Worm (Caenorhabditis elegans) whole organism, L4 larva: ENCODE results near the gene nhr-51.

Experiments used
- D1046.2 ChIP-seq: fragments of 200-800 bp; sonication (Bioruptor generic); IDR thresholded peaks from 2 replicates; pipeline ENCODE4 v1.3.6; 2022; ENCODE audit warnings: missing genetic modification characterization, missing compliant biosample characterization
- F37D6.2 ChIP-seq: sonication (generic microtip); optimal IDR thresholded peaks from 2 replicates; lab custom pipeline; 2016; ENCODE audit warnings: mild to moderate bottlenecking, missing genetic modification characterization, missing compliant biosample characterization
- F44E2.7 ChIP-seq: fragments of 200-800 bp; sonication (Bioruptor generic); IDR thresholded peaks from 2 replicates; pipeline ENCODE4 v2.1.2; 2022; ENCODE audit warnings: missing genetic modification characterization, missing compliant biosample characterization
- R02D3.7 ChIP-seq: fragments of 150-350 bp; sonication (generic microtip); optimal IDR thresholded peaks from 3 replicates; lab custom pipeline; 2014; ENCODE audit warnings: missing biosample characterization, missing genetic modification characterization
- T20F7.1 ChIP-seq: fragments of 200-800 bp; sonication (Bioruptor generic); optimal IDR thresholded peaks from 2 replicates; lab custom pipeline; 2018; ENCODE audit warnings: mild to moderate bottlenecking, missing genetic modification characterization, missing compliant biosample characterization
- Y105C5A.15 ChIP-seq: fragments of 200-800 bp; sonication (Bioruptor generic); IDR thresholded peaks from 2 replicates; pipeline ENCODE4 v1.3.6; 2022; ENCODE audit warnings: missing genetic modification characterization, missing compliant biosample characterization
- aha-1 ChIP-seq: fragments of 150-350 bp; peaks from one replicate; lab custom pipeline; 2014; ENCODE audit warnings: missing biosample characterization, missing genetic modification characterization
- aly-2 ChIP-seq: sonication (generic microtip); optimal IDR thresholded peaks from 2 replicates; lab custom pipeline; 2018; ENCODE audit warnings: missing biosample characterization, missing genetic modification characterization
- ama-1 ChIP-seq: fragments of 150-350 bp; optimal IDR thresholded peaks from 2 replicates; lab custom pipeline; 2014; ENCODE audit warnings: inconsistent platforms, mixed read lengths
- ces-1 ChIP-seq: fragments of 150-350 bp; sonication (generic microtip); optimal IDR thresholded peaks from 4 replicates; lab custom pipeline; 2014; ENCODE audit warnings: missing biosample characterization, missing genetic modification reagents, missing genetic modification characterization
- daf-12 ChIP-seq: fragments of 150-350 bp; optimal IDR thresholded peaks from 2 replicates; lab custom pipeline; 2014; ENCODE audit warnings: missing biosample characterization, missing genetic modification reagents, missing genetic modification characterization
- daf-16 ChIP-seq, 3 experiments: sonication (generic microtip); optimal IDR thresholded peaks; 2 replicates each; lab custom pipeline; 2016 to 2017; ENCODE audit warnings: missing genetic modification characterization in 3 of 3, missing genetic modification reagents in 3 of 3, mild to moderate bottlenecking in 2 of 3, missing compliant biosample characterization in 2 of 3, missing biosample characterization in 1 of 3, moderate library complexity in 1 of 3
- daf-19 ChIP-seq: fragments of 200-800 bp; sonication (Bioruptor generic); conservative IDR thresholded peaks from 2 replicates; pipeline ENCODE4 v1.3.6; 2022; ENCODE audit warnings: missing genetic modification characterization, missing compliant biosample characterization
- dmd-6 ChIP-seq: fragments of 200-800 bp; sonication (Bioruptor generic); IDR thresholded peaks from 2 replicates; pipeline ENCODE4 v1.3.6; 2022; ENCODE audit warnings: missing genetic modification reagents, missing genetic modification characterization, missing compliant biosample characterization
- dve-1 ChIP-seq: sonication (generic microtip); optimal IDR thresholded peaks from 2 replicates; lab custom pipeline; 2017; ENCODE audit warnings: antibody characterized with exemption, mild to moderate bottlenecking, missing genetic modification characterization, missing compliant biosample characterization; ENCODE audit not compliant: insufficient read depth
- hif-1 ChIP-seq, 2 experiments: sonication (generic microtip); optimal IDR thresholded peaks; 2 replicates each; lab custom pipeline; 2016 to 2017; ENCODE audit warnings: missing compliant biosample characterization in 2 of 2, missing genetic modification characterization in 2 of 2, missing genetic modification reagents in 2 of 2, missing genotype in 2 of 2, mild to moderate bottlenecking in 1 of 2
- madf-5 ChIP-seq, 2 experiments: fragments of 200-800 bp; sonication (Bioruptor generic); IDR thresholded peaks; 2 replicates each; pipeline ENCODE4 v1.3.6; 2022; ENCODE audit warnings: missing compliant biosample characterization in 2 of 2, missing genetic modification characterization in 2 of 2
- madf-9 ChIP-seq: fragments of 200-800 bp; sonication (Bioruptor generic); conservative IDR thresholded peaks from 2 replicates; pipeline ENCODE4 v1.3.6; 2022; ENCODE audit warnings: missing genetic modification reagents, missing genetic modification characterization, missing compliant biosample characterization
- mdl-1 ChIP-seq, 2 experiments: fragments of 150-350 bp in 1 of 2; sonication (generic microtip) in 1 of 2; optimal IDR thresholded peaks; 2 replicates each; lab custom pipeline; 2014 to 2017; ENCODE audit warnings: missing biosample characterization in 2 of 2, missing genetic modification characterization in 2 of 2
- mep-1 ChIP-seq: fragments of 150-350 bp; sonication (generic microtip); optimal IDR thresholded peaks from 3 replicates; lab custom pipeline; 2014; ENCODE audit warnings: missing biosample characterization, missing genetic modification characterization
- mes-2 ChIP-seq: sonication (generic microtip); optimal IDR thresholded peaks from 2 replicates; lab custom pipeline; 2016; ENCODE audit warnings: missing genotype, mild to moderate bottlenecking, missing genetic modification characterization, missing compliant biosample characterization; ENCODE audit not compliant: poor library complexity, severe bottlenecking
- mxl-2 ChIP-seq: fragments of 200-800 bp; sonication (Bioruptor generic); conservative IDR thresholded peaks from 2 replicates; pipeline ENCODE4 v1.3.6; 2022; ENCODE audit warnings: missing genetic modification reagents, missing genetic modification characterization, missing compliant biosample characterization
- nhr-10 ChIP-seq: fragments of 150-350 bp; optimal IDR thresholded peaks from 2 replicates; lab custom pipeline; 2014; ENCODE audit warnings: missing biosample characterization, missing genetic modification characterization
- nhr-11 ChIP-seq: fragments of 150-350 bp; optimal IDR thresholded peaks from 2 replicates; lab custom pipeline; 2014; ENCODE audit warnings: missing biosample characterization, missing genetic modification characterization
- nhr-111 ChIP-seq: fragments of 200-800 bp; sonication (Bioruptor generic); optimal IDR thresholded peaks from 2 replicates; lab custom pipeline; 2018; ENCODE audit warnings: mild to moderate bottlenecking, missing genetic modification characterization, missing compliant biosample characterization
- nhr-28 ChIP-seq: fragments of 150-350 bp; optimal IDR thresholded peaks from 2 replicates; lab custom pipeline; 2014; ENCODE audit warnings: missing biosample characterization, missing genetic modification characterization
- nhr-42 ChIP-seq: fragments of 200-800 bp; sonication (Bioruptor generic); IDR thresholded peaks from 2 replicates; pipeline ENCODE4 v1.3.6; 2022; ENCODE audit warnings: missing genetic modification characterization, missing compliant biosample characterization
- nhr-76 ChIP-seq: fragments of 150-350 bp; optimal IDR thresholded peaks from 2 replicates; lab custom pipeline; 2014; ENCODE audit warnings: missing biosample characterization, missing genetic modification characterization
- nhr-77 ChIP-seq: fragments of 150-350 bp; optimal IDR thresholded peaks from 2 replicates; lab custom pipeline; 2014; ENCODE audit warnings: missing biosample characterization, missing genetic modification characterization
- pha-4 ChIP-seq, 2 experiments: fragments of 150-350 bp in 1 of 2; fragments of 200-800 bp in 1 of 2; sonication (Bioruptor generic) in 1 of 2; IDR thresholded peaks in 1 of 2; optimal IDR thresholded peaks in 1 of 2; 2 replicates each; pipeline versions ENCODE4 v1.3.6 to Lab custom; 2014 to 2022; ENCODE audit warnings: missing genetic modification characterization in 2 of 2, missing genetic modification reagents in 2 of 2, missing biosample characterization in 1 of 2, missing compliant biosample characterization in 1 of 2
- pqm-1 ChIP-seq: sonication (generic microtip); optimal IDR thresholded peaks from 2 replicates; lab custom pipeline; 2017; ENCODE audit warnings: missing biosample characterization, missing genetic modification characterization
- rbr-2 ChIP-seq: sonication (generic microtip); optimal IDR thresholded peaks from 2 replicates; lab custom pipeline; 2016; ENCODE audit warnings: missing genotype, missing genetic modification characterization, missing compliant biosample characterization
- set-16 ChIP-seq: fragments of 200-800 bp; sonication (Bioruptor generic); IDR thresholded peaks from 2 replicates; pipeline ENCODE4 v1.3.6; 2022; ENCODE audit warnings: missing genetic modification reagents, missing genetic modification characterization, missing compliant biosample characterization
- spr-1 ChIP-seq: sonication (generic microtip); optimal IDR thresholded peaks from 2 replicates; lab custom pipeline; 2016; ENCODE audit warnings: mild to moderate bottlenecking, missing genetic modification characterization, missing compliant biosample characterization
- unc-130 ChIP-seq: sonication (generic microtip); optimal IDR thresholded peaks from 2 replicates; lab custom pipeline; 2016; ENCODE audit warnings: missing genetic modification reagents, missing genetic modification characterization, missing compliant biosample characterization
- unc-62 ChIP-seq, 3 experiments: fragments of 150-350 bp in 1 of 3; sonication (generic microtip); optimal IDR thresholded peaks in 2 of 3; peaks in 1 of 3; 1 replicate in 1 of 3; 2 replicates in 2 of 3; lab custom pipeline; 2014 to 2017; ENCODE audit warnings: missing biosample characterization in 3 of 3, missing genetic modification characterization in 3 of 3, missing genetic modification reagents in 3 of 3, missing genotype in 1 of 3
- zag-1 ChIP-seq: fragments of 150-350 bp; optimal IDR thresholded peaks from 2 replicates; lab custom pipeline; 2014; ENCODE audit warnings: missing biosample characterization, missing genetic modification characterization
- zfp-2 ChIP-seq: sonication (generic microtip); optimal IDR thresholded peaks from 2 replicates; lab custom pipeline; 2016; ENCODE audit warnings: mild to moderate bottlenecking, missing genetic modification characterization, missing compliant biosample characterization
- zfp-3 ChIP-seq: fragments of 200-800 bp; sonication (Bioruptor generic); conservative IDR thresholded peaks from 2 replicates; pipeline ENCODE4 v1.3.6; 2022; ENCODE audit warnings: missing genetic modification reagents, missing genetic modification characterization, missing compliant biosample characterization
- ztf-11 ChIP-seq: fragments of 150-350 bp; optimal IDR thresholded peaks from 2 replicates; lab custom pipeline; 2014; ENCODE audit warnings: missing biosample characterization, missing genetic modification characterization

Gene nhr-51

DNA sequence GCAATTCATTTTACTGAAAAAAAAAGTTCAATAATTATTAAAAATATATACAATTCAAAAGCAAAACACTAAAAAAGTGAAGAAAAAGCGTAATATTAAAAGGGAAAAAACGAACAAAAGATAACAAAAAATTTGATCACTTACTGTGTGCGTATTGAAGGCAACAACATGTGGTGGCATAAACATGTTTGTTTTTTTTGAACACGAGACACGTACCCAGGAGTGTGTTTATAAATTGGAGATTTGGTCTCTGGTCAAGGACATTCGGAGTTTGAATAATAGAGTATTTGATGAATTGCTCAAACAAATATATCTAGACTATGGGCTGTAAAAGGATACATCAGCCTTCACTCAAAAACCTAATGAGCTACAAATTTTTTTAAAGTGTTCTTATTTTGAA, 41.8 kb downstream of the nhr-51 start:
- TF ChIP-seq nhr-77 (tag; lab: Kevin White, UChicago) = no peak
- TF ChIP-seq mdl-1 (tag; optimal IDR thresholded peaks at IDR 0.05; lab: Kevin White, UChicago) = peak in 1 of 2 experiments; percentile 11
- no peak for TF ChIP-seq mep-1 (tag; lab: Kevin White, UChicago)
- TF ChIP-seq nhr-76 (tag; lab: Kevin White, UChicago) = no peak
- no peak for TF ChIP-seq Y105C5A.15
- no peak for TF ChIP-seq unc-130 (GFP tag; lab: Kevin White, UChicago)
- TF ChIP-seq unc-62 (GFP tag; optimal IDR thresholded peaks at IDR 0.05 in 1 of 2; lab: Kevin White, UChicago) = peak in 1 of 2 experiments; percentile 54
- no peak for TF ChIP-seq unc-62 (tag; optimal IDR thresholded peaks at IDR 0.05; lab: Kevin White, UChicago)
- TF ChIP-seq dmd-6 (GFP tag; lab: Robert Waterston, UW) = no peak
- no peak for TF ChIP-seq mes-2 (tag; lab: Kevin White, UChicago)
- no peak for TF ChIP-seq ces-1 (GFP tag; lab: Kevin White, UChicago)
- peak in 1 of 2 experiments; percentile 83 for TF ChIP-seq daf-16 (GFP tag; optimal IDR thresholded peaks at IDR 0.05; lab: Kevin White, UChicago)
- peak; percentile 94 for TF ChIP-seq daf-16 (tag; optimal IDR thresholded peaks at IDR 0.05; lab: Kevin White, UChicago)
- TF ChIP-seq R02D3.7 (tag; lab: Kevin White, UChicago) = no peak
- TF ChIP-seq mxl-2 (GFP tag; lab: Robert Waterston, UW) = no peak
- TF ChIP-seq T20F7.1 = no peak
- no peak for TF ChIP-seq F44E2.7 (GFP tag; lab: Robert Waterston, UW)
- no peak for TF ChIP-seq rbr-2 (tag; lab: Kevin White, UChicago)
- TF ChIP-seq dve-1 = peak; percentile 27
- TF ChIP-seq, all 104 proteins: peak for 4

DNA sequence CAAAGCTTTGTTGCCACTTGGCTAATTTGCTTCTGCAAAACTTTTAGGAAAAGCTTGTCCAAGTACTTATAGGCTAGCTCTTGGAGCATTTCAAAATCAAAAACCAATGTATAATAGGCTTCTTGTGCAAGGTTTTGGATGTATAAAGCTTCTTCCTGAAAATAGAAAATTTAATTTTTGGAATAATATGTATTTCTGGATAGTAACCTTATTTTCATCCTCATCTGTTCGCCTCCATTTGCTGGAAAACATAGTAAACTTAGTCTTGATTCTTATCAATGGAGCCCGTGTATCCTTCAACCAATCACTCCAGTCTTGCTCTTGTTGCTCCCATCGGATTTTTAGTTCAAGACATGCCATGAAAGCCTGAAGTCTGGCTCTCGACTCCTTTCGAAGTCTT, 42.9 kb downstream of the nhr-51 start, which contains the start of gene Y6E2A.4:
TSS of gene Y6E2A.4 (minus strand) at position 101 of the 400 bp plus-strand sequence.
- TF ChIP-seq nhr-11 (tag; lab: Kevin White, UChicago) (no peak), rbr-2 (tag; lab: Kevin White, UChicago) (no peak), zfp-3 (GFP tag; lab: Robert Waterston, UW) (no peak)

DNA sequence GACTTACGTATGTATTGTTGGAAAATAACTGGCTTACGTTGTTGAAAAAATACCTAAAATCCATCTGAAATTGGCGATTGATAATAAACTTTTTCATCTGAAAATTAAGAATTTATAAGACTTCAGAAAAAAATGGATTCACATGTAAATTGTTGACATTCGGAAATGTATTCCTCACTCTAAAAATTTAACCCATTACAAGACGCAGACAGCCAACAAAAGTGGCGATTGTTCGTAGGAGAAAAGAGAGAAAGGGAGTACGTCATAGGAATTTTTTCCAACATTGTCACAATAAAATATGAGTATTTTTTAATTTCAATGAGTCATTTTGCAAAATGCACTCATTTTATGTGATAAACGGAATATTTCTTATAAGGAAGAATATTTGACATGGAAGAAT, 44.8 kb downstream of the nhr-51 start, which contains the start of gene Y6E2A.5:
TSS of gene Y6E2A.5 (minus strand) at position 101 of the 400 bp plus-strand sequence.
- no peak for TF ChIP-seq dmd-6 (GFP tag; lab: Robert Waterston, UW)
- TF ChIP-seq spr-1 (tag; lab: Kevin White, UChicago) = no peak
- TF ChIP-seq zag-1 = no peak
- peak in 1 of 2 experiments; percentile 18 for TF ChIP-seq unc-62 (GFP tag; optimal IDR thresholded peaks at IDR 0.05 in 1 of 2; lab: Kevin White, UChicago)
- TF ChIP-seq unc-62 (tag; optimal IDR thresholded peaks at IDR 0.05; lab: Kevin White, UChicago) = no peak
- TF ChIP-seq madf-5 (GFP tag; IDR thresholded peaks at IDR 0.05; lab: Robert Waterston, UW) = no peak
- no peak for TF ChIP-seq nhr-111 (GFP tag; lab: Kevin White, UChicago)
- TF ChIP-seq aha-1 (tag; lab: Kevin White, UChicago) = no peak

DNA sequence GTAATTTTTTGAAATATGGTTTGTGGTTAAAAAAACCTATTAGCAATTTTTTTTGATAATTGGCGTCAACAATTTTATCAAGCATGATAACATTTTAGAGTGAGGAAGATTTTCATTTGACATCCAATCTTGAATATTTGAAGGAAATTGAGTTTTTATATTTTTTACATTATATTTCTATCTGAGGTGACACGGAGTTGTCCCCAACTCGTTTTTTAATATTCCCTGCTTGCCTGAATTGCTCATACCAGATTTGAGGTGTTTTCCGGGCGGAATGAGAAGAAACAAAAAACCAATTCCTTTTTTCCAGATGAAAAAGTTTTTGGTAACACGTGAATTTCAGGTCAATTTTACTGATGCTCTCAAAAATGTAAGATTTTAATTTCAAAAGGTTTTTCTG, 45.8 kb downstream of the nhr-51 start, which contains the start of gene Y6E2A.7:
TSS of gene Y6E2A.7 (plus strand) at position 301 of the 400 bp plus-strand sequence.
- no peak for TF ChIP-seq nhr-42 (GFP tag; lab: Robert Waterston, UW)
- TF ChIP-seq set-16 (GFP tag; lab: Robert Waterston, UW) = no peak
- TF ChIP-seq nhr-10 (tag; lab: Kevin White, UChicago) = no peak
- TF ChIP-seq ama-1 (lab: Kevin White, UChicago) = no peak
- TF ChIP-seq daf-12 (tag; lab: Kevin White, UChicago) = no peak
- TF ChIP-seq zfp-2 = no peak
- TF ChIP-seq hif-1 (tag; optimal IDR thresholded peaks at IDR 0.05; lab: Kevin White, UChicago) = no peak
- no peak for TF ChIP-seq aly-2 (tag; lab: Kevin White, UChicago)
- no peak for TF ChIP-seq madf-9 (GFP tag; lab: Robert Waterston, UW)
- TF ChIP-seq mep-1 (tag; lab: Kevin White, UChicago) = no peak
- no peak for TF ChIP-seq daf-19 (GFP tag; lab: Robert Waterston, UW)
- no peak for TF ChIP-seq F37D6.2 (tag; lab: Kevin White, UChicago)
- no peak for TF ChIP-seq ztf-11
- no peak for TF ChIP-seq pha-4 (GFP tag; IDR thresholded peaks at IDR 0.05; lab: Robert Waterston, UW)
- TF ChIP-seq pha-4 (tag; optimal IDR thresholded peaks at IDR 0.05; lab: Kevin White, UChicago) = no peak
- no peak for TF ChIP-seq pqm-1 (tag; lab: Kevin White, UChicago)
- no peak for TF ChIP-seq nhr-28
- TF ChIP-seq D1046.2 = no peak
